Worm (Caenorhabditis elegans): Measurements from ENCODE around the gene smoc-1.

The smoc-1 gene

DNA sequence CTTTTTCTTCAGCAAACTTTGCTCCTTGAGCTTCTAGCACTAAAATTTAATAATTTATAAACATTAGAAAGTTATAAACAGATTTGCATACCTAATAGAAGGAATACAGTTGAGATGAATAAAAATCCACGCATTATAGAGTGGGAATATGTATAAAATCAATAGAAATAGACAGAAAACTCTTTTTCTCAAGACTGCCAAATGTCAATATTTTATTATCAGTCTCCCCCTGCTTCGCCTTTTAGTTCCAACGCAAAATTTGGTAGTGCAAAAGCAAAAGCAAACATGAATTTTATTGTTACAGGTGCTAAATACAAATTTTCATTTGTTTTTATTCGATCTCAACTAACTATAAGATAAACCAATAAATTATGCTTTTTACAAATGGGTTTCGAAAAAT is 5.4 kb downstream of the smoc-1 start, which contains the start of gene T04F3.4:
TSS of gene T04F3.4 (minus strand) at position 187 of the 400 bp plus-strand sequence.
- no peak for TF ChIP-seq snpc-4 (GFP tag; optimal IDR thresholded peaks at IDR 0.05)
- peak in 1 of 4 experiments; percentile 2 for TF ChIP-seq snpc-4 (tag; optimal IDR thresholded peaks at IDR 0.05)
- peak; percentile 56 to 86 for TF ChIP-seq let-607 (tag; optimal IDR thresholded peaks at IDR 0.05)
- no peak for TF ChIP-seq rcor-1 (GFP tag; IDR thresholded peaks at IDR 0.05)
- no peak for TF ChIP-seq fkh-3 (tag; optimal IDR thresholded peaks at IDR 0.05)
- TF ChIP-seq Y53G8AR.9 (GFP tag; conservative IDR thresholded peaks at IDR 0.05): no peak
- peak; percentile 3 for TF ChIP-seq snpc-3.4 (tag; optimal IDR thresholded peaks at IDR 0.05)
- TF ChIP-seq lin-35 (GFP tag; optimal IDR thresholded peaks at IDR 0.05): no peak
- no peak for TF ChIP-seq Y79H2A.3 (GFP tag; conservative IDR thresholded peaks at IDR 0.05)
- TF ChIP-seq attf-3 (GFP tag; conservative IDR thresholded peaks at IDR 0.05): no peak
- TF ChIP-seq lin-26 (GFP tag; IDR thresholded peaks at IDR 0.05): no peak
- no peak for TF ChIP-seq pbrm-1 (GFP tag; IDR thresholded peaks at IDR 0.05)
- no peak for TF ChIP-seq zim-3 (tag; optimal IDR thresholded peaks at IDR 0.05)
- no peak for TF ChIP-seq K12H6.12 (tag; optimal IDR thresholded peaks at IDR 0.05)

DNA sequence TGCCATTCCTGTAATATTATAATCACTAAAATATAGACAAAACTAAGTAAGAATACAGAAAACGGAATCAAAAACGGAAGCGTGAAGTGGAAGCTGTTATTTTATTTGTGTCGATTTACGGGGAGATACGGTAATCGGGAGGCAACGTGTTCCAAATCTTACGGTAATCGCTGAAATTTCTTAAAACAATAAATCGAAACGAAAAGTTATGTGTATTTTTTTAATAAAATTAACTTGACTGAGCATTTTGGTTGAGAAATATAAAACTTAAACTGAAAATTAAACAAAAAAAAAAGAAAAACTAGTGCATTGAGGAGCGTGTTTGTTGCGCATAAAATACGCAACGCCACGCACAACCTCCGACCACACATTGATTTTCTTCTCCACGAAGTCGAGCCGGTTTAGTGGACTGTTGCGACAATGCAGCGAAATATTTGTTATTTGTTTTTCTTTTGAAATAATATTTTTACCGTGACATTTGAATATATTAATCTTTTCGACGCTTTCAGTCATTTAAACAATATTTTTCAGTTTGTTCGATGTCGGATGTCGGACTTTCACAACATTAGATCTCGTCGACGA is 7.0 kb downstream of the smoc-1 start, which contains the start of the genes F55A11.1 and syx-5:
TSS of gene F55A11.1 (minus strand) at position 13 of the 582 bp plus-strand sequence.
TSS of gene syx-5 (plus strand) at position 532 of the 582 bp plus-strand sequence.
- peak; percentile 53; the same call in 1 of the 2 replicates for TF ChIP-seq hmg-20 (GFP tag; IDR thresholded peaks at IDR 0.05)
- no peak for TF ChIP-seq F23B12.7 (tag; optimal IDR thresholded peaks at IDR 0.05; ENCODE audit: insufficient read depth)
- peak; percentile 75 for TF ChIP-seq tlf-1 (GFP tag; optimal IDR thresholded peaks at IDR 0.05)
- TF ChIP-seq Y67H2A.10 (GFP tag; conservative IDR thresholded peaks at IDR 0.05): no peak
- peak; percentile 15 for TF ChIP-seq snpc-1.1 (tag; optimal IDR thresholded peaks at IDR 0.05; ENCODE audit: insufficient read depth)
- TF ChIP-seq tbp1 (GFP tag; optimal IDR thresholded peaks at IDR 0.05): peak; percentile 58
- no peak for TF ChIP-seq F55B11.4 (tag; optimal IDR thresholded peaks at IDR 0.05; ENCODE audit: borderline replicate concordance, insufficient read depth)
- TF ChIP-seq Y56A3A.18 (GFP tag; IDR thresholded peaks at IDR 0.05): 0 out of 2 replicates have a peak, but pooled peaks have one; percentile 71
- TF ChIP-seq zim-3 (tag; optimal IDR thresholded peaks at IDR 0.05): no peak
- peak; percentile 50 for TF ChIP-seq gei-17 (GFP tag; optimal IDR thresholded peaks at IDR 0.05)
- TF ChIP-seq akir-1 (GFP tag; optimal IDR thresholded peaks at IDR 0.05): no peak
- no peak for TF ChIP-seq Y79H2A.3 (GFP tag; conservative IDR thresholded peaks at IDR 0.05)
- no peak for TF ChIP-seq cebp-1 (GFP tag; IDR thresholded peaks at IDR 0.05)
- peak; percentile 74 for TF ChIP-seq cebp-1 (tag; optimal IDR thresholded peaks at IDR 0.05)
- TF ChIP-seq cebp-2 (GFP tag; IDR thresholded peaks at IDR 0.05): no peak
- no peak for TF ChIP-seq rec-8 (tag; optimal IDR thresholded peaks at IDR 0.05)
- no peak for TF ChIP-seq Y95B8A.8 (GFP tag; IDR thresholded peaks at IDR 0.05)
- TF ChIP-seq snpc-1.3 (tag; optimal IDR thresholded peaks at IDR 0.05; ENCODE audit: insufficient read depth): no peak
- TF ChIP-seq egl-44 (GFP tag; IDR thresholded peaks at IDR 0.05): no peak
- TF ChIP-seq ceh-100 (GFP tag; IDR thresholded peaks at IDR 0.05): peak; percentile 61
- TF ChIP-seq chd-7 (tag; optimal IDR thresholded peaks at IDR 0.05): no peak
- no peak for TF ChIP-seq ceh-79 (tag; optimal IDR thresholded peaks at IDR 0.05)
- TF ChIP-seq B0336.3 (GFP tag; IDR thresholded peaks at IDR 0.05): peak; percentile 71
- peak; percentile 61 for TF ChIP-seq hmg-1.2 (GFP tag; IDR thresholded peaks at IDR 0.05)
- no peak for TF ChIP-seq ceh-27 (GFP tag; optimal IDR thresholded peaks at IDR 0.05)
- no peak for TF ChIP-seq F52B5.7 (tag; optimal IDR thresholded peaks at IDR 0.05)
- TF ChIP-seq ztf-18 (tag; optimal IDR thresholded peaks at IDR 0.05): peak; percentile 45
- TF ChIP-seq unc-62 (GFP tag; optimal IDR thresholded peaks at IDR 0.05): no peak
- peak; percentile 55 for TF ChIP-seq F33H1.4 (GFP tag; IDR thresholded peaks at IDR 0.05)
- no peak for TF ChIP-seq lsy-27 (tag; optimal IDR thresholded peaks at IDR 0.05; ENCODE audit: borderline replicate concordance, insufficient read depth)
- TF ChIP-seq hsf-1 (GFP tag; IDR thresholded peaks at IDR 0.05): no peak
- no peak for TF ChIP-seq lin-26 (GFP tag; IDR thresholded peaks at IDR 0.05)
- no peak for TF ChIP-seq mel-28 (tag; optimal IDR thresholded peaks at IDR 0.05; ENCODE audit: borderline replicate concordance)
- peak; percentile 45 for TF ChIP-seq somi-1 (GFP tag; optimal IDR thresholded peaks at IDR 0.05)
